Worm (Caenorhabditis elegans) whole organism, L1 larva: ENCODE results near the gene twk-3.
A peak's percentile ranks its signal among the peaks of the same experiment; 100 is the strongest.

ENCODE experiments used
- C04F5.9 ChIP-seq: sonication (generic microtip); optimal IDR thresholded peaks from 2 replicates; lab custom pipeline; 2016; ENCODE audit warnings: missing genetic modification characterization, missing compliant biosample characterization
- Y116A8C.19 ChIP-seq: sonication (generic microtip); optimal IDR thresholded peaks from 2 replicates; lab custom pipeline; 2016; ENCODE audit warnings: missing compliant biosample characterization, missing genetic modification characterization, borderline replicate concordance
- aha-1 ChIP-seq: fragments of 150-350 bp; optimal IDR thresholded peaks from 2 replicates; lab custom pipeline; 2014; ENCODE audit warnings: missing biosample characterization, missing genetic modification characterization
- ama-1 ChIP-seq: fragments of 150-350 bp; optimal IDR thresholded peaks from 2 replicates; lab custom pipeline; 2014
- blmp-1 ChIP-seq: fragments of 150-350 bp; optimal IDR thresholded peaks from 2 replicates; lab custom pipeline; 2014; ENCODE audit warnings: missing biosample characterization, missing genetic modification characterization
- ceh-90 ChIP-seq: sonication (generic microtip); optimal IDR thresholded peaks from 2 replicates; lab custom pipeline; 2016; ENCODE audit warnings: missing genetic modification characterization, missing compliant biosample characterization
- efl-1 ChIP-seq, 4 experiments: fragments of 150-350 bp; optimal IDR thresholded peaks in 3 of 4; peaks in 1 of 4; 1 replicate in 1 of 4; 2 replicates in 3 of 4; lab custom pipeline; 2014; ENCODE audit warnings: missing biosample characterization in 2 of 4, missing genetic modification characterization in 2 of 4, missing genetic modification reagents in 2 of 4
- efl-3 ChIP-seq: fragments of 200-800 bp; sonication (Bioruptor generic); optimal IDR thresholded peaks from 2 replicates; lab custom pipeline; 2018; ENCODE audit warnings: mild to moderate bottlenecking, missing genetic modification characterization, missing compliant biosample characterization
- elt-3 ChIP-seq, 6 experiments: fragments of 150-350 bp in 1 of 6; sonication (generic microtip); optimal IDR thresholded peaks; 2 replicates each; lab custom pipeline; 2017 to 2018; ENCODE audit warnings: missing biosample characterization in 6 of 6, missing genetic modification characterization in 6 of 6, inconsistent platforms in 1 of 6
- ets-5 ChIP-seq: fragments of 200-800 bp; sonication (Bioruptor generic); IDR thresholded peaks from 2 replicates; pipeline ENCODE4 v1.3.6; 2022; ENCODE audit warnings: missing genetic modification characterization, missing compliant biosample characterization
- fkh-10 ChIP-seq: sonication (generic microtip); optimal IDR thresholded peaks from 2 replicates; lab custom pipeline; 2017; ENCODE audit warnings: missing biosample characterization, missing genetic modification reagents, missing genetic modification characterization
- fkh-4 ChIP-seq: sonication (generic microtip); optimal IDR thresholded peaks from 2 replicates; lab custom pipeline; 2016; ENCODE audit warnings: missing compliant biosample characterization, missing genetic modification characterization, borderline replicate concordance
- irx-1 ChIP-seq: sonication (generic microtip); optimal IDR thresholded peaks from 2 replicates; lab custom pipeline; 2016; ENCODE audit warnings: missing genetic modification characterization, missing compliant biosample characterization
- isw-1 ChIP-seq: fragments of 200-800 bp; sonication (Bioruptor generic); IDR thresholded peaks from 2 replicates; pipeline ENCODE4 v1.3.6; 2022; ENCODE audit warnings: missing genetic modification characterization, missing compliant biosample characterization
- lin-14 ChIP-seq: fragments of 200-800 bp; sonication (Bioruptor generic); optimal IDR thresholded peaks from 2 replicates; lab custom pipeline; 2018; ENCODE audit warnings: mild to moderate bottlenecking, missing genetic modification characterization, moderate library complexity, missing compliant biosample characterization
- lin-15B ChIP-seq: fragments of 150-350 bp; sonication (generic microtip); optimal IDR thresholded peaks from 3 replicates; lab custom pipeline; 2014; ENCODE audit warnings: missing biosample characterization, missing genetic modification characterization
- lin-35 ChIP-seq, 2 experiments: fragments of 150-350 bp; optimal IDR thresholded peaks; 2 replicates each; lab custom pipeline; 2014; ENCODE audit warnings: missing biosample characterization in 2 of 2, missing genetic modification characterization in 2 of 2, missing genetic modification reagents in 2 of 2
- lir-3 ChIP-seq: sonication (generic microtip); optimal IDR thresholded peaks from 2 replicates; lab custom pipeline; 2016; ENCODE audit warnings: mild to moderate bottlenecking, missing genetic modification characterization, moderate library complexity, missing compliant biosample characterization; ENCODE audit not compliant: poor library complexity
- lsy-2 ChIP-seq, 2 experiments: fragments of 150-350 bp; optimal IDR thresholded peaks; 2 replicates each; lab custom pipeline; 2014; ENCODE audit warnings: missing biosample characterization in 2 of 2, missing genetic modification characterization in 2 of 2
- mdl-1 ChIP-seq, 2 experiments: fragments of 150-350 bp; optimal IDR thresholded peaks; 2 replicates each; lab custom pipeline; 2014 to 2017; ENCODE audit warnings: missing biosample characterization in 2 of 2, missing genetic modification characterization in 2 of 2, inconsistent platforms in 1 of 2
- nhr-11 ChIP-seq: fragments of 150-350 bp; optimal IDR thresholded peaks from 2 replicates; lab custom pipeline; 2014; ENCODE audit warnings: missing biosample characterization, missing genetic modification characterization
- nhr-20 ChIP-seq: sonication (generic microtip); optimal IDR thresholded peaks from 2 replicates; lab custom pipeline; 2016; ENCODE audit warnings: mild to moderate bottlenecking, missing genetic modification characterization, missing compliant biosample characterization
- nhr-28 ChIP-seq: fragments of 150-350 bp; optimal IDR thresholded peaks from 2 replicates; lab custom pipeline; 2014; ENCODE audit warnings: missing biosample characterization, missing genetic modification characterization
- nhr-71 ChIP-seq: sonication (generic microtip); optimal IDR thresholded peaks from 2 replicates; lab custom pipeline; 2016; ENCODE audit warnings: mild to moderate bottlenecking, missing genetic modification characterization, moderate library complexity, missing compliant biosample characterization
- nhr-77 ChIP-seq: fragments of 150-350 bp; optimal IDR thresholded peaks from 2 replicates; lab custom pipeline; 2014; ENCODE audit warnings: missing biosample characterization, missing genetic modification characterization
- nhr-85 ChIP-seq: sonication (generic microtip); peaks from one replicate; lab custom pipeline; 2016; ENCODE audit warnings: missing genetic modification characterization, inconsistent platforms, missing compliant biosample characterization
- rnt-1 ChIP-seq: sonication (generic microtip); optimal IDR thresholded peaks from 2 replicates; lab custom pipeline; 2016; ENCODE audit warnings: mild to moderate bottlenecking, missing genetic modification characterization, moderate library complexity, missing compliant biosample characterization
- skn-1 ChIP-seq: fragments of 150-350 bp; optimal IDR thresholded peaks from 2 replicates; lab custom pipeline; 2014; ENCODE audit warnings: missing biosample characterization, missing genetic modification characterization
- snu-23 ChIP-seq: sonication (generic microtip); optimal IDR thresholded peaks from 2 replicates; lab custom pipeline; 2016; ENCODE audit warnings: missing genetic modification characterization, missing compliant biosample characterization
- sptf-1 ChIP-seq: fragments of 150-350 bp; optimal IDR thresholded peaks from 2 replicates; lab custom pipeline; 2014; ENCODE audit warnings: missing biosample characterization, missing genetic modification characterization
- swsn-7 ChIP-seq: sonication (generic microtip); optimal IDR thresholded peaks from 2 replicates; lab custom pipeline; 2016; ENCODE audit warnings: missing genetic modification characterization, missing compliant biosample characterization
- tbx-2 ChIP-seq: sonication (generic microtip); optimal IDR thresholded peaks from 2 replicates; lab custom pipeline; 2016; ENCODE audit warnings: missing genetic modification characterization, missing compliant biosample characterization
- tlp-1 ChIP-seq: fragments of 150-350 bp; optimal IDR thresholded peaks from 2 replicates; lab custom pipeline; 2014; ENCODE audit warnings: missing biosample characterization, missing genetic modification characterization
- unc-130 ChIP-seq: fragments of 150-350 bp; optimal IDR thresholded peaks from 2 replicates; lab custom pipeline; 2017; ENCODE audit warnings: missing biosample characterization, missing genetic modification characterization, inconsistent platforms
- unc-62 ChIP-seq: fragments of 150-350 bp; optimal IDR thresholded peaks from 2 replicates; lab custom pipeline; 2014; ENCODE audit warnings: missing biosample characterization, missing genetic modification reagents, missing genetic modification characterization
- vab-15 ChIP-seq: sonication (generic microtip); optimal IDR thresholded peaks from 2 replicates; lab custom pipeline; 2017; ENCODE audit warnings: missing genotype, mild to moderate bottlenecking, missing genetic modification characterization, missing compliant biosample characterization
- ztf-11 ChIP-seq, 2 experiments: sonication (generic microtip); optimal IDR thresholded peaks; 2 replicates each; lab custom pipeline; 2016 to 2017; ENCODE audit warnings: missing genetic modification characterization in 2 of 2, missing biosample characterization in 1 of 2, missing compliant biosample characterization in 1 of 2
- ztf-4 ChIP-seq: fragments of 150-350 bp; optimal IDR thresholded peaks from 2 replicates; lab custom pipeline; 2014; ENCODE audit warnings: missing biosample characterization, missing genetic modification characterization

The twk-3 gene

DNA sequence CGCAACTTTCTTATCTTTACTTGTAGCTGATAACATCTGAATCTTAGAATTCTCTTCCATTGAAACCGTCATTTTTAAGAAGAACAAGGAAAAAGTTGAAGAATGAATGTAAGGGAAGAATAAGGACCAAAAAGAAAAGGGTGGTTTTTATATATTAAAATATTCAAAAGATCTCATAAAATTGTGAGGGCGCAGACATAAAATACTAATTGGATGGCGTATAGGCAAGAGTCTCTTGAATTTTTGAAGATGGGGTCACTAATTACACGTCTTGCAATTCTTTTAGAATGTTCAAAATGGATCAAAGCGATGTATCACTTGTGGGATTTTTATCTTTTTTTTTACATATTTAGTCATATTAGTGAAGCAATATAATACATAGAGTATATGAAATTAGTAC, at the start of gene twk-3:
Gene twk-3 (minus strand): TSS at position 101 of the 400 bp plus-strand sequence.
- TF ChIP-seq sptf-1 (tag; lab: Kevin White, UChicago) (no peak), lin-14 (GFP tag; lab: Kevin White, UChicago) (no peak), ztf-11 (tag; optimal IDR thresholded peaks at IDR 0.05; lab: Kevin White, UChicago) (no peak), unc-62 (no peak), efl-1 (optimal IDR thresholded peaks at IDR 0.05; lab: Kevin White, UChicago) (no peak), efl-1 (GFP tag; optimal IDR thresholded peaks at IDR 0.05 in 1 of 2; lab: Kevin White, UChicago) (no peak), nhr-77 (tag; lab: Kevin White, UChicago) (no peak), tlp-1 (tag; lab: Kevin White, UChicago) (no peak), isw-1 (GFP tag; lab: Robert Waterston, UW) (no peak), ztf-4 (tag; lab: Kevin White, UChicago) (no peak), irx-1 (tag; lab: Kevin White, UChicago) (no peak), tbx-2 (no peak), fkh-10 (GFP tag; lab: Kevin White, UChicago) (no peak), vab-15 (tag; lab: Kevin White, UChicago) (no peak), blmp-1 (tag; lab: Kevin White, UChicago) (no peak), fkh-4 (tag; lab: Kevin White, UChicago) (no peak), ama-1 (lab: Kevin White, UChicago) (no peak), skn-1 (no peak)

ce11 chrII:8259674-8260073, 47.1 kb upstream of the twk-3 start:
- no peak for TF ChIP-seq ceh-90
- TF ChIP-seq ets-5 (GFP tag; lab: Robert Waterston, UW) = no peak
- TF ChIP-seq lin-14 (GFP tag; lab: Kevin White, UChicago) = peak; percentile 54
- peak in 1 of 2 experiments; percentile 36 for TF ChIP-seq lin-35 (GFP tag; optimal IDR thresholded peaks at IDR 0.05; lab: Kevin White, UChicago)
- TF ChIP-seq snu-23 (GFP tag; lab: Kevin White, UChicago) = peak; percentile 43
- TF ChIP-seq nhr-28 (tag; lab: Kevin White, UChicago) = no peak
- TF ChIP-seq unc-130 = peak; percentile 20
- peak; percentile 51 for TF ChIP-seq nhr-71 (tag; lab: Kevin White, UChicago)
- TF ChIP-seq blmp-1 (tag; lab: Kevin White, UChicago) = peak; percentile 36
- TF ChIP-seq nhr-85 = peak; percentile 94
- TF ChIP-seq Y116A8C.19 (tag; lab: Kevin White, UChicago) = no peak
- TF ChIP-seq elt-3 (tag; optimal IDR thresholded peaks at IDR 0.05; lab: Kevin White, UChicago) = peak in 1 of 6 experiments; percentile 31
- no peak for TF ChIP-seq efl-1 (optimal IDR thresholded peaks at IDR 0.05; lab: Kevin White, UChicago)
- TF ChIP-seq efl-1 (GFP tag; optimal IDR thresholded peaks at IDR 0.05 in 1 of 2; lab: Kevin White, UChicago) = peak in 1 of 2 experiments; percentile 16
- TF ChIP-seq nhr-11 (tag; lab: Kevin White, UChicago) = no peak
- no peak for TF ChIP-seq swsn-7 (tag; lab: Kevin White, UChicago)
- peak; percentile 41 for TF ChIP-seq nhr-20 (tag; lab: Kevin White, UChicago)

DNA sequence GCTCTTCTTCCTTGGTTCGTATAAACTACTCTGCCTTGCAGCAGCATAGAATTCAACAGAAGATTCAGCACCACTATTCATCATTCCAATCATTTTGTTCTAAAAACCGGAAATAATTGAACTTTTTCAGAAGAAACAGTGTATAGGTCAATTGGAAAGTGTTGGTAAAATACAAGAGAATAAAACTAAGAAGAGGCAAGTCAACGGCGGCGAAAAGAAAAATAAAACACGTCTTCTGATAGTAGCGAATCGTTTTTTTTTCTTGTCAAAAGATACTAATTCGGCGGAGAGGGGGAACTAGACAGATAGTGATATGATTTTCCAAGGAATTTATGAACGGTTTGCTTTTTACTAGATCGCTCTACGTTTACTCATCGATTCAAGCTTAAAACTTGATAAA, 46.5 kb upstream of the twk-3 start, which contains the start of gene F35C11.6:
Gene F35C11.6 (minus strand): TSS at position 101 of the 400 bp plus-strand sequence.
- no peak for TF ChIP-seq C04F5.9
- no peak for TF ChIP-seq sptf-1 (tag; lab: Kevin White, UChicago)
- no peak for TF ChIP-seq lir-3 (tag; lab: Kevin White, UChicago)
- peak; percentile 9 for TF ChIP-seq blmp-1 (tag; lab: Kevin White, UChicago)
- TF ChIP-seq ceh-90 = no peak
- TF ChIP-seq elt-3 (tag; optimal IDR thresholded peaks at IDR 0.05; lab: Kevin White, UChicago) = peak in 1 of 6 experiments; percentile 3
- no peak for TF ChIP-seq lsy-2 (tag; optimal IDR thresholded peaks at IDR 0.05; lab: Kevin White, UChicago)
- no peak for TF ChIP-seq efl-1 (optimal IDR thresholded peaks at IDR 0.05; lab: Kevin White, UChicago)
- no peak for TF ChIP-seq efl-1 (GFP tag; optimal IDR thresholded peaks at IDR 0.05 in 1 of 2; lab: Kevin White, UChicago)
- TF ChIP-seq rnt-1 (tag; lab: Kevin White, UChicago) = no peak

- TF ChIP-seq snu-23 (GFP tag; lab: Kevin White, UChicago) (no peak), aha-1 (tag; lab: Kevin White, UChicago) (no peak), mdl-1 (tag; optimal IDR thresholded peaks at IDR 0.05; lab: Kevin White, UChicago) (no peak), efl-3 (GFP tag; lab: Kevin White, UChicago) (no peak), irx-1 (tag; lab: Kevin White, UChicago) (no peak), lin-15B (tag; lab: Kevin White, UChicago) (no peak), vab-15 (tag; lab: Kevin White, UChicago) (no peak)
- TF ChIP-seq, all 84 proteins: peak for 0
These were observed 43.4 kb upstream of the twk-3 start, which contains the start of gene F35C11.7 for ce11 chrII:8256013-8256412. Gene F35C11.7, plus strand, starts transcription at chrII:8256313.
